Worm (Caenorhabditis elegans): ENCODE measurements around the gene str-102.

ce11 chrV:15341404-15341803 is 43.4 kb upstream of the str-102 start, which contains the start of gene clec-229:
- TF ChIP-seq egl-27 (tag; optimal IDR thresholded peaks at IDR 0.05) (no peak), ama-1 (optimal IDR thresholded peaks at IDR 0.05) (no peak), daf-12 (tag; optimal IDR thresholded peaks at IDR 0.05) (no peak)

Measured in whole organism, L4 larva.